4 worm cellular contexts compared by ENCODE assay signal in the genomic region with DNA sequence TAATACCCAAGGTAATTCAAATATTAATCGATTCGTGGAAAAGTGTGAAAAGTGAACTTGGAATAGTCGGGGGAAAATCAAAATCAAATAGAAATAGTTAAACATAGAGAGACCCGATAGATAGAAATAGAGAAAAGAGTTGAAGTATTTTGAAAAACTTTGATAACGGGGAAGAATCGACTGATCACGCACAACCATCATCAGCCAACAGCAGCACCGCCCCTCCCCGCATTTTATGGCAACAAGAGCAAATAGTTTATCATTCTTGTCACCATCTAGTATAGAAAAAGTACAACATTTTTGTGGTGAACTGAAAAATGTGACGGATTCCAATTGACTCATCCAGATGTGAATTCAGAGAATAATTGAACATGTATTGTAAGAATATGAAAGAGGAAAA.
TF ChIP-seq lines count a peak whose summit lies in the region.

No protein-coding gene starts in this region.

TF ChIP-seq in whole organism, L2 larva, 48 proteins besides CTCF, POLR2A, EP300 and RAD21:
- TF ChIP-seq nhr-25 (tag; optimal IDR thresholded peaks at IDR 0.05; lab: Kevin White, UChicago), result no peak
- no peak for TF ChIP-seq lin-13 (GFP tag; optimal IDR thresholded peaks at IDR 0.05; lab: Kevin White, UChicago)
- peak; percentile 91 for TF ChIP-seq fos-1 (tag; optimal IDR thresholded peaks at IDR 0.05; lab: Kevin White, UChicago)

TF ChIP-seq in whole organism, L3 larva, 47 proteins besides CTCF, POLR2A, EP300 and RAD21:
- TF ChIP-seq elt-2 (tag; optimal IDR thresholded peaks at IDR 0.05; lab: Kevin White, UChicago), result peak; percentile 71
- peak; percentile 68 for TF ChIP-seq pqm-1 (tag; optimal IDR thresholded peaks at IDR 0.05; lab: Kevin White, UChicago)
- TF ChIP-seq elt-1 (tag; optimal IDR thresholded peaks at IDR 0.05; lab: Kevin White, UChicago), result no peak

TF ChIP-seq in whole organism, L4 larva, 104 proteins besides CTCF, POLR2A, EP300 and RAD21:
- TF ChIP-seq pqm-1 (tag; optimal IDR thresholded peaks at IDR 0.05; lab: Kevin White, UChicago) (peak; percentile 71), vab-7 (GFP tag; IDR thresholded peaks at IDR 0.05; lab: Robert Waterston, UW) (no peak), nhr-77 (tag; optimal IDR thresholded peaks at IDR 0.05; lab: Kevin White, UChicago) (no peak), Y5F2A.4 (GFP tag; optimal IDR thresholded peaks at IDR 0.05; lab: Kevin White, UChicago) (no peak), sdz-12 (GFP tag; optimal IDR thresholded peaks at IDR 0.05; lab: Kevin White, UChicago) (no peak), daf-16 (GFP tag; optimal IDR thresholded peaks at IDR 0.05; lab: Kevin White, UChicago) (no peak), daf-16 (tag; optimal IDR thresholded peaks at IDR 0.05; lab: Kevin White, UChicago) (peak; percentile 54), dmd-6 (GFP tag; IDR thresholded peaks at IDR 0.05; lab: Robert Waterston, UW) (peak; percentile 42; the same call in 1 of the 2 replicates), mdl-1 (tag; optimal IDR thresholded peaks at IDR 0.05; lab: Kevin White, UChicago) (peak in 1 of 2 experiments; percentile 18), gei-8 (GFP tag; optimal IDR thresholded peaks at IDR 0.05; lab: Kevin White, UChicago) (no peak), hlh-30 (tag; optimal IDR thresholded peaks at IDR 0.05; lab: Kevin White, UChicago; ENCODE audit: insufficient read depth) (peak; percentile 15), hlh-11 (tag; optimal IDR thresholded peaks at IDR 0.05; lab: Kevin White, UChicago) (peak; percentile 60), nhr-28 (tag; optimal IDR thresholded peaks at IDR 0.05; lab: Kevin White, UChicago) (peak; percentile 72), ama-1 (optimal IDR thresholded peaks at IDR 0.05; lab: Kevin White, UChicago) (no peak), dve-1 (tag; optimal IDR thresholded peaks at IDR 0.05; lab: Kevin White, UChicago; ENCODE audit: insufficient read depth) (peak; percentile 46)

TF ChIP-seq in whole organism, young adult, 124 proteins besides CTCF, POLR2A, EP300 and RAD21:
- TF ChIP-seq cebp-1 (GFP tag; IDR thresholded peaks at IDR 0.05; lab: Robert Waterston, UW), result no peak
- TF ChIP-seq cebp-1 (tag; optimal IDR thresholded peaks at IDR 0.05; lab: Kevin White, UChicago), result peak; percentile 8
- no peak for TF ChIP-seq lin-54 (GFP tag; optimal IDR thresholded peaks at IDR 0.05; lab: Kevin White, UChicago)
- TF ChIP-seq ztf-6 (GFP tag; IDR thresholded peaks at IDR 0.05; lab: Robert Waterston, UW), result no peak
- TF ChIP-seq dox-1 (GFP tag; IDR thresholded peaks at IDR 0.05; lab: Robert Waterston, UW), result peak; percentile 31; the same call in 1 of the 2 replicates
- TF ChIP-seq akir-1 (GFP tag; optimal IDR thresholded peaks at IDR 0.05; lab: Kevin White, UChicago), result no peak
- TF ChIP-seq lag-1 (GFP tag; IDR thresholded peaks at IDR 0.05; lab: Robert Waterston, UW), result no peak
- no peak for TF ChIP-seq hmg-1.2 (GFP tag; IDR thresholded peaks at IDR 0.05; lab: Robert Waterston, UW)
- no peak for TF ChIP-seq repo-1 (tag; optimal IDR thresholded peaks at IDR 0.05; lab: Kevin White, UChicago)
- TF ChIP-seq rec-8 (tag; optimal IDR thresholded peaks at IDR 0.05; lab: Kevin White, UChicago), result no peak
- TF ChIP-seq nhr-80 (tag; optimal IDR thresholded peaks at IDR 0.05; lab: Kevin White, UChicago), result peak; percentile 78
- TF ChIP-seq bed-2 (GFP tag; IDR thresholded peaks at IDR 0.05; lab: Robert Waterston, UW), result no peak
- no peak for TF ChIP-seq D2030.7 (GFP tag; IDR thresholded peaks at IDR 0.05; lab: Robert Waterston, UW)
- TF ChIP-seq F52B5.7 (tag; optimal IDR thresholded peaks at IDR 0.05; lab: Kevin White, UChicago), result no peak
- TF ChIP-seq tbx-9 (tag; optimal IDR thresholded peaks at IDR 0.05; lab: Kevin White, UChicago; ENCODE audit: borderline replicate concordance), result no peak
- TF ChIP-seq dpl-1 (GFP tag; optimal IDR thresholded peaks at IDR 0.05; lab: Kevin White, UChicago), result no peak
- TF ChIP-seq rpc-1 (optimal IDR thresholded peaks at IDR 0.05; lab: Kevin White, UChicago), result no peak
- no peak for TF ChIP-seq rpc-1 (tag; optimal IDR thresholded peaks at IDR 0.05; lab: Kevin White, UChicago)
- no peak for TF ChIP-seq lin-40 (tag; optimal IDR thresholded peaks at IDR 0.05; lab: Kevin White, UChicago)
- TF ChIP-seq ztf-25 (GFP tag; IDR thresholded peaks at IDR 0.05; lab: Robert Waterston, UW), result no peak
- TF ChIP-seq Y53G8AR.9 (GFP tag; conservative IDR thresholded peaks at IDR 0.05; lab: Robert Waterston, UW), result no peak
- no peak for TF ChIP-seq pbrm-1 (GFP tag; IDR thresholded peaks at IDR 0.05; lab: Robert Waterston, UW)
- TF ChIP-seq ztf-28 (GFP tag; IDR thresholded peaks at IDR 0.05; lab: Robert Waterston, UW), result no peak
- TF ChIP-seq aptf-2 (GFP tag; conservative IDR thresholded peaks at IDR 0.05; lab: Robert Waterston, UW), result no peak
- TF ChIP-seq nhr-27 (tag; optimal IDR thresholded peaks at IDR 0.05; lab: Kevin White, UChicago), result no peak
